Worm (Caenorhabditis elegans) whole organism, L1 larva: ENCODE data around the gene F58E6.13.

Experiments used
- C16A3.4 ChIP-seq: fragments of 150-350 bp; optimal IDR thresholded peaks from 2 replicates; lab custom pipeline; 2014; ENCODE audit warnings: missing biosample characterization, missing genetic modification characterization
- aha-1 ChIP-seq: fragments of 150-350 bp; optimal IDR thresholded peaks from 2 replicates; lab custom pipeline; 2014; ENCODE audit warnings: missing biosample characterization, missing genetic modification characterization
- alr-1 ChIP-seq: fragments of 200-800 bp; sonication (Bioruptor generic); optimal IDR thresholded peaks from 2 replicates; lab custom pipeline; 2018; ENCODE audit warnings: borderline replicate concordance, mild to moderate bottlenecking, missing genetic modification characterization, missing compliant biosample characterization
- aly-2 ChIP-seq: fragments of 150-350 bp; optimal IDR thresholded peaks from 2 replicates; lab custom pipeline; 2014; ENCODE audit warnings: missing biosample characterization, missing genetic modification characterization
- ceh-8 ChIP-seq: fragments of 200-800 bp; sonication (Bioruptor generic); optimal IDR thresholded peaks from 2 replicates; lab custom pipeline; 2018; ENCODE audit warnings: mild to moderate bottlenecking, missing genetic modification characterization, moderate library complexity, missing compliant biosample characterization
- ceh-90 ChIP-seq: sonication (generic microtip); optimal IDR thresholded peaks from 2 replicates; lab custom pipeline; 2016; ENCODE audit warnings: missing genetic modification characterization, missing compliant biosample characterization
- ces-1 ChIP-seq: fragments of 150-350 bp; optimal IDR thresholded peaks from 2 replicates; lab custom pipeline; 2014; ENCODE audit warnings: missing biosample characterization, missing genetic modification reagents, missing genetic modification characterization
- dpl-1 ChIP-seq, 3 experiments: fragments of 150-350 bp in 2 of 3; sonication (generic microtip) in 1 of 3; optimal IDR thresholded peaks; 2 replicates each; lab custom pipeline; 2014 to 2017; ENCODE audit warnings: missing biosample characterization in 3 of 3, missing genetic modification characterization in 3 of 3, missing genetic modification reagents in 3 of 3
- efl-3 ChIP-seq: fragments of 200-800 bp; sonication (Bioruptor generic); optimal IDR thresholded peaks from 2 replicates; lab custom pipeline; 2018; ENCODE audit warnings: mild to moderate bottlenecking, missing genetic modification characterization, missing compliant biosample characterization
- egl-13 ChIP-seq: sonication (generic microtip); optimal IDR thresholded peaks from 2 replicates; lab custom pipeline; 2016; ENCODE audit warnings: missing genotype, missing genetic modification reagents, missing genetic modification characterization, missing compliant biosample characterization
- elt-2 ChIP-seq: sonication (generic microtip); optimal IDR thresholded peaks from 2 replicates; lab custom pipeline; 2016; ENCODE audit warnings: missing genetic modification characterization, mild to moderate bottlenecking, inconsistent platforms, missing compliant biosample characterization, missing genetic modification reagents
- ets-5 ChIP-seq: fragments of 200-800 bp; sonication (Bioruptor generic); IDR thresholded peaks from 2 replicates; pipeline ENCODE4 v1.3.6; 2022; ENCODE audit warnings: missing genetic modification characterization, missing compliant biosample characterization
- fkh-8 ChIP-seq: sonication (generic microtip); optimal IDR thresholded peaks from 2 replicates; lab custom pipeline; 2016; ENCODE audit warnings: mild to moderate bottlenecking, missing genetic modification characterization, missing compliant biosample characterization
- fos-1 ChIP-seq: fragments of 150-350 bp; optimal IDR thresholded peaks from 2 replicates; lab custom pipeline; 2014; ENCODE audit warnings: missing biosample characterization, missing genetic modification characterization
- grh-1 ChIP-seq: fragments of 200-800 bp; sonication (Bioruptor generic); IDR thresholded peaks from 2 replicates; pipeline ENCODE4 v1.3.6; 2022; ENCODE audit warnings: missing genetic modification reagents, missing genetic modification characterization, missing compliant biosample characterization
- hlh-17 ChIP-seq: fragments of 200-800 bp; sonication (Bioruptor generic); optimal IDR thresholded peaks from 2 replicates; lab custom pipeline; 2018; ENCODE audit warnings: missing genetic modification characterization, mild to moderate bottlenecking, missing compliant biosample characterization, moderate library complexity, borderline replicate concordance
- isw-1 ChIP-seq: fragments of 200-800 bp; sonication (Bioruptor generic); IDR thresholded peaks from 2 replicates; pipeline ENCODE4 v1.3.6; 2022; ENCODE audit warnings: missing genetic modification characterization, missing compliant biosample characterization
- jun-1 ChIP-seq: fragments of 150-350 bp; optimal IDR thresholded peaks from 2 replicates; lab custom pipeline; 2014; ENCODE audit warnings: missing biosample characterization, missing genetic modification reagents, missing genetic modification characterization
- lin-15B ChIP-seq: fragments of 150-350 bp; sonication (generic microtip); optimal IDR thresholded peaks from 3 replicates; lab custom pipeline; 2014; ENCODE audit warnings: missing biosample characterization, missing genetic modification characterization
- lin-39 ChIP-seq: fragments of 150-350 bp; optimal IDR thresholded peaks from 2 replicates; lab custom pipeline; 2014; ENCODE audit warnings: missing biosample characterization, missing genetic modification reagents, missing genetic modification characterization
- lir-3 ChIP-seq: sonication (generic microtip); optimal IDR thresholded peaks from 2 replicates; lab custom pipeline; 2016; ENCODE audit warnings: mild to moderate bottlenecking, missing genetic modification characterization, moderate library complexity, missing compliant biosample characterization; ENCODE audit not compliant: poor library complexity
- mab-9 ChIP-seq: fragments of 200-800 bp; sonication (Bioruptor generic); IDR thresholded peaks from 2 replicates; pipeline ENCODE4 v1.3.6; 2022; ENCODE audit warnings: missing genetic modification reagents, missing genetic modification characterization, missing compliant biosample characterization
- mef-2 ChIP-seq: fragments of 150-350 bp; optimal IDR thresholded peaks from 2 replicates; lab custom pipeline; 2014; ENCODE audit warnings: missing biosample characterization, missing genetic modification characterization
- mep-1 ChIP-seq: fragments of 150-350 bp; optimal IDR thresholded peaks from 2 replicates; lab custom pipeline; 2014; ENCODE audit warnings: missing biosample characterization, missing genetic modification characterization
- nhr-11 ChIP-seq: fragments of 150-350 bp; optimal IDR thresholded peaks from 2 replicates; lab custom pipeline; 2014; ENCODE audit warnings: missing biosample characterization, missing genetic modification characterization
- nhr-20 ChIP-seq: sonication (generic microtip); optimal IDR thresholded peaks from 2 replicates; lab custom pipeline; 2016; ENCODE audit warnings: mild to moderate bottlenecking, missing genetic modification characterization, missing compliant biosample characterization
- nhr-237 ChIP-seq: fragments of 150-350 bp; optimal IDR thresholded peaks from 2 replicates; lab custom pipeline; 2014; ENCODE audit warnings: missing biosample characterization, missing genetic modification characterization
- nhr-28 ChIP-seq: fragments of 150-350 bp; optimal IDR thresholded peaks from 2 replicates; lab custom pipeline; 2014; ENCODE audit warnings: missing biosample characterization, missing genetic modification characterization
- nhr-71 ChIP-seq: sonication (generic microtip); optimal IDR thresholded peaks from 2 replicates; lab custom pipeline; 2016; ENCODE audit warnings: mild to moderate bottlenecking, missing genetic modification characterization, moderate library complexity, missing compliant biosample characterization
- nhr-77 ChIP-seq: fragments of 150-350 bp; optimal IDR thresholded peaks from 2 replicates; lab custom pipeline; 2014; ENCODE audit warnings: missing biosample characterization, missing genetic modification characterization
- nhr-85 ChIP-seq: sonication (generic microtip); peaks from one replicate; lab custom pipeline; 2016; ENCODE audit warnings: missing genetic modification characterization, inconsistent platforms, missing compliant biosample characterization
- nhr-90 ChIP-seq: sonication (generic microtip); optimal IDR thresholded peaks from 2 replicates; lab custom pipeline; 2016; ENCODE audit warnings: mild to moderate bottlenecking, missing genetic modification characterization, missing compliant biosample characterization; ENCODE audit not compliant: poor library complexity
- pag-3 ChIP-seq: sonication (generic microtip); optimal IDR thresholded peaks from 2 replicates; lab custom pipeline; 2017; ENCODE audit warnings: missing genetic modification characterization, mild to moderate bottlenecking, missing compliant biosample characterization, antibody characterized with exemption, borderline replicate concordance; ENCODE audit not compliant: insufficient read depth
- pqm-1 ChIP-seq: sonication (generic microtip); optimal IDR thresholded peaks from 3 replicates; lab custom pipeline; 2017; ENCODE audit warnings: missing biosample characterization, missing genetic modification characterization
- skn-1 ChIP-seq: fragments of 150-350 bp; optimal IDR thresholded peaks from 2 replicates; lab custom pipeline; 2014; ENCODE audit warnings: missing biosample characterization, missing genetic modification characterization
- snu-23 ChIP-seq: sonication (generic microtip); optimal IDR thresholded peaks from 2 replicates; lab custom pipeline; 2016; ENCODE audit warnings: missing genetic modification characterization, missing compliant biosample characterization
- sox-4 ChIP-seq: sonication (generic microtip); optimal IDR thresholded peaks from 2 replicates; lab custom pipeline; 2016; ENCODE audit warnings: missing genetic modification characterization, missing compliant biosample characterization
- sptf-1 ChIP-seq: fragments of 150-350 bp; optimal IDR thresholded peaks from 2 replicates; lab custom pipeline; 2014; ENCODE audit warnings: missing biosample characterization, missing genetic modification characterization
- swsn-7 ChIP-seq: sonication (generic microtip); optimal IDR thresholded peaks from 2 replicates; lab custom pipeline; 2016; ENCODE audit warnings: missing genetic modification characterization, missing compliant biosample characterization
- tbx-2 ChIP-seq: sonication (generic microtip); optimal IDR thresholded peaks from 2 replicates; lab custom pipeline; 2016; ENCODE audit warnings: missing genetic modification characterization, missing compliant biosample characterization
- unc-130 ChIP-seq: fragments of 150-350 bp; optimal IDR thresholded peaks from 2 replicates; lab custom pipeline; 2017; ENCODE audit warnings: missing biosample characterization, missing genetic modification characterization, inconsistent platforms
- unc-62 ChIP-seq: fragments of 150-350 bp; optimal IDR thresholded peaks from 2 replicates; lab custom pipeline; 2014; ENCODE audit warnings: missing biosample characterization, missing genetic modification reagents, missing genetic modification characterization
- unc-98 ChIP-seq: fragments of 200-800 bp; sonication (Bioruptor generic); IDR thresholded peaks from 2 replicates; pipeline ENCODE4 v1.3.6; 2022; ENCODE audit warnings: missing genetic modification characterization, missing compliant biosample characterization
- xbp-1 ChIP-seq: sonication (generic microtip); optimal IDR thresholded peaks from 2 replicates; lab custom pipeline; 2016; ENCODE audit warnings: missing genetic modification characterization, missing compliant biosample characterization
- zag-1 ChIP-seq: fragments of 150-350 bp; optimal IDR thresholded peaks from 2 replicates; lab custom pipeline; 2014; ENCODE audit warnings: missing biosample characterization, missing genetic modification characterization
- zip-4 ChIP-seq: fragments of 200-800 bp; sonication (Bioruptor generic); optimal IDR thresholded peaks from 2 replicates; lab custom pipeline; 2018; ENCODE audit warnings: mild to moderate bottlenecking, missing genetic modification characterization, moderate library complexity, missing compliant biosample characterization

The F58E6.13 gene

ce11 chrV:9729462-9730162, 15.4 kb upstream of the F58E6.13 start, which contains the start of the genes aagr-3 and drap-1 (continued):
- TF ChIP-seq sox-4 (tag; lab: Kevin White, UChicago) (no peak), aly-2 (tag; lab: Kevin White, UChicago) (no peak), skn-1 (tag; lab: Kevin White, UChicago) (peak; percentile 12), C16A3.4 (tag; lab: Kevin White, UChicago) (peak; percentile 76), lin-15B (tag; lab: Kevin White, UChicago) (peak; percentile 56), efl-3 (GFP tag; lab: Kevin White, UChicago) (no peak), dpl-1 (GFP tag; optimal IDR thresholded peaks at IDR 0.05; lab: Kevin White, UChicago) (peak; percentile 52 to 84 (median 75)), nhr-77 (peak; percentile 19), elt-2 (tag; lab: Kevin White, UChicago) (peak; percentile 11), fos-1 (peak; percentile 36), jun-1 (tag; lab: Kevin White, UChicago) (peak; percentile 3), nhr-71 (tag; lab: Kevin White, UChicago) (peak; percentile 63), pag-3 (tag; lab: Kevin White, UChicago) (no peak), unc-98 (GFP tag; lab: Robert Waterston, UW) (no peak), snu-23 (GFP tag; lab: Kevin White, UChicago) (peak; percentile 51), isw-1 (GFP tag; lab: Robert Waterston, UW) (no peak), nhr-90 (tag; lab: Kevin White, UChicago) (peak; percentile 50), xbp-1 (tag; lab: Kevin White, UChicago) (peak; percentile 99), zag-1 (tag; lab: Kevin White, UChicago) (no peak)

ce11 chrV:9730743-9731706, 14.0 kb upstream of the F58E6.13 start:
- TF ChIP-seq grh-1 (GFP tag; lab: Robert Waterston, UW) = no peak; the same call in none of the 2 replicates
- TF ChIP-seq nhr-20 (tag; lab: Kevin White, UChicago) = peak; percentile 98
- TF ChIP-seq aha-1 (tag; lab: Kevin White, UChicago) = no peak
- TF ChIP-seq tbx-2 = peak; percentile 97
- TF ChIP-seq C16A3.4 (tag; lab: Kevin White, UChicago) = peak; percentile 96
- TF ChIP-seq unc-130 (tag; lab: Kevin White, UChicago) = peak; percentile 91
- peak; percentile 88 for TF ChIP-seq ceh-8 (GFP tag; lab: Kevin White, UChicago)
- TF ChIP-seq swsn-7 (tag; lab: Kevin White, UChicago) = peak; percentile 98
- peak; percentile 96 for TF ChIP-seq nhr-85 (tag; lab: Kevin White, UChicago)
- TF ChIP-seq alr-1 = no peak
- peak; percentile 98 for TF ChIP-seq nhr-71 (tag; lab: Kevin White, UChicago)
- TF ChIP-seq mep-1 (tag; lab: Kevin White, UChicago) = peak; percentile 76
- TF ChIP-seq isw-1 (GFP tag; lab: Robert Waterston, UW) = peak; percentile 90
- TF ChIP-seq mab-9 (GFP tag; lab: Robert Waterston, UW) = peak; percentile 83
- TF ChIP-seq unc-62 (GFP tag; lab: Kevin White, UChicago) = no peak
- peak; percentile 60 for TF ChIP-seq lin-15B (tag; lab: Kevin White, UChicago)
- TF ChIP-seq nhr-237 (tag; lab: Kevin White, UChicago) = peak; percentile 59
- TF ChIP-seq pqm-1 (tag; lab: Kevin White, UChicago) = no peak
- peak; percentile 91 for TF ChIP-seq elt-2 (tag; lab: Kevin White, UChicago)
- TF ChIP-seq nhr-11 (tag; lab: Kevin White, UChicago) = peak; percentile 41
- TF ChIP-seq ces-1 = peak; percentile 23
- TF ChIP-seq ets-5 (GFP tag; lab: Robert Waterston, UW) = no peak
- peak; percentile 80 for TF ChIP-seq skn-1 (tag; lab: Kevin White, UChicago)
- TF ChIP-seq lir-3 (tag; lab: Kevin White, UChicago) = peak; percentile 60
- peak; percentile 99 for TF ChIP-seq snu-23 (GFP tag; lab: Kevin White, UChicago)
- TF ChIP-seq hlh-17 (GFP tag; lab: Kevin White, UChicago) = no peak
- TF ChIP-seq fkh-8 = peak; percentile 99
- peak; percentile 86 for TF ChIP-seq egl-13 (tag; lab: Kevin White, UChicago)
- peak; percentile 67 for TF ChIP-seq zip-4
- TF ChIP-seq sptf-1 = no peak
- no peak for TF ChIP-seq ceh-90 (tag; lab: Kevin White, UChicago)
- TF ChIP-seq lin-39 (tag; lab: Kevin White, UChicago) = peak; percentile 24
- no peak for TF ChIP-seq nhr-28
- TF ChIP-seq mef-2 (tag; lab: Kevin White, UChicago) = peak; percentile 82
